Worm (Caenorhabditis elegans): Measurements from ENCODE around the gene Y71H2AM.20.

ce11 chrIII:2739469-2739868 lies 46.3 kb downstream of the Y71H2AM.20 start, which contains the start of gene cest-25:
- TF ChIP-seq athp-1 (tag; optimal IDR thresholded peaks at IDR 0.05) (no peak), repo-1 (tag; optimal IDR thresholded peaks at IDR 0.05) (no peak), madf-6 (GFP tag; IDR thresholded peaks at IDR 0.05) (no peak), dpff-1 (tag; optimal IDR thresholded peaks at IDR 0.05) (no peak), hmg-20 (GFP tag; IDR thresholded peaks at IDR 0.05) (no peak), dpl-1 (GFP tag; optimal IDR thresholded peaks at IDR 0.05) (no peak), F10E7.11 (tag; optimal IDR thresholded peaks at IDR 0.05) (no peak), ztf-26 (tag; optimal IDR thresholded peaks at IDR 0.05) (no peak), cebp-2 (GFP tag; IDR thresholded peaks at IDR 0.05) (no peak), attf-5 (GFP tag; optimal IDR thresholded peaks at IDR 0.05) (peak; percentile 33), egl-44 (GFP tag; IDR thresholded peaks at IDR 0.05) (no peak), snpc-4 (GFP tag; optimal IDR thresholded peaks at IDR 0.05) (no peak), snpc-4 (tag; optimal IDR thresholded peaks at IDR 0.05) (no peak)
